Worm (Caenorhabditis elegans) whole organism, young adult: ENCODE data around the gene C31A11.13.

Source experiments
- F49E8.2 ChIP-seq: sonication (generic microtip); optimal IDR thresholded peaks from 3 replicates; lab custom pipeline; 2017; ENCODE audit warnings: missing genetic modification characterization, mild to moderate bottlenecking, missing compliant biosample characterization, antibody characterized with exemption, moderate library complexity; ENCODE audit not compliant: insufficient read depth
- chd-7 ChIP-seq: sonication (generic microtip); optimal IDR thresholded peaks from 2 replicates; lab custom pipeline; 2016; ENCODE audit warnings: mild to moderate bottlenecking, missing genetic modification characterization, moderate library complexity, missing compliant biosample characterization
- lin-40 ChIP-seq: sonication (generic microtip); optimal IDR thresholded peaks from 2 replicates; lab custom pipeline; 2016; ENCODE audit warnings: missing genetic modification characterization, mild to moderate bottlenecking, missing compliant biosample characterization, missing genotype, missing genetic modification reagents
- nhr-90 ChIP-seq: sonication (generic microtip); optimal IDR thresholded peaks from 2 replicates; lab custom pipeline; 2016; ENCODE audit warnings: missing genotype, mild to moderate bottlenecking, missing genetic modification characterization, missing compliant biosample characterization
- snpc-4 ChIP-seq, 5 experiments: fragments of 150-350 bp in 1 of 5; sonication (generic microtip) in 4 of 5; optimal IDR thresholded peaks; 2 replicates each; lab custom pipeline; 2014 to 2018; ENCODE audit warnings: missing genetic modification characterization in 5 of 5, missing biosample characterization in 3 of 5, antibody characterized with exemption in 2 of 5, mild to moderate bottlenecking in 2 of 5, missing compliant biosample characterization in 2 of 5, missing genotype in 2 of 5, moderate library complexity in 2 of 5, missing genetic modification reagents in 1 of 5

DNA sequence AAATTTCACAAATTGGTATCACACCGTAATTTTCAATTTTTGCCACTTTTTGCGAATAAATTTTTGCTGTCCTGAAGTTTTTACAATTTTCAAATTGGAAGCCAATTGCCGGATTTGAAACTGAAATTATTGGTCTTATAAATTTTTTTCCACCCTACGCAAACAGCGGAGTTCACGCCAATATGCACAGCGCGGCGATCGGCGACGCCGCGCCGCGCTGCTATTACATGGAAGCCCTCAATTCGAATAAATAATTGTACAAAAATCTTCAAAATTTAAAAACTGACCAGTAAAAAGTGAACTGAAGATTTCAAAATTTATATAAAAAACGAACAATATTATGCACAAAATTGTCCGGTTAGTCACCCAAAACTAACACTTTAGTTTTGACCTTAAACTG lies 2.5 kb downstream of the C31A11.13 start:
- no peak for TF ChIP-seq nhr-90 (tag; lab: Kevin White, UChicago)
- TF ChIP-seq chd-7: no peak
- TF ChIP-seq snpc-4 (GFP tag; optimal IDR thresholded peaks at IDR 0.05; lab: Kevin White, UChicago): no peak
- no peak for TF ChIP-seq snpc-4 (tag; optimal IDR thresholded peaks at IDR 0.05; lab: Kevin White, UChicago)
- TF ChIP-seq lin-40: no peak
- no peak for TF ChIP-seq F49E8.2 (tag; lab: Kevin White, UChicago)
